Worm (Caenorhabditis elegans): Measurements from ENCODE around the gene din-1.

- TF ChIP-seq cog-1 (tag; optimal IDR thresholded peaks at IDR 0.05) (no peak), flt-1 (GFP tag; IDR thresholded peaks at IDR 0.05) (no peak), T22C8.4 (GFP tag; IDR thresholded peaks at IDR 0.05) (no peak), ref-1 (GFP tag; conservative IDR thresholded peaks at IDR 0.05) (no peak), tab-1 (GFP tag; IDR thresholded peaks at IDR 0.05) (no peak), ztf-29 (GFP tag; IDR thresholded peaks at IDR 0.05) (no peak), klf-2 (GFP tag; conservative IDR thresholded peaks at IDR 0.05) (no peak), ztf-23 (GFP tag; IDR thresholded peaks at IDR 0.05) (no peak), med-1 (GFP tag; optimal IDR thresholded peaks at IDR 0.05; ENCODE audit: insufficient read depth) (no peak)
These were observed 45.1 kb downstream of the din-1 start for ce11 chrII:11588304-11588703.
